Worm (Caenorhabditis elegans): ENCODE data around the gene B0546.5.

ce11 chrIV:3400941-3401340 lies 11.0 kb upstream of the B0546.5 start:
- TF ChIP-seq madf-3 (GFP tag; IDR thresholded peaks at IDR 0.05) (no peak), efl-1 (GFP tag; optimal IDR thresholded peaks at IDR 0.05) (no peak), nfya-1 (tag; optimal IDR thresholded peaks at IDR 0.05; ENCODE audit: borderline replicate concordance, insufficient read depth) (no peak), mxl-1 (tag; optimal IDR thresholded peaks at IDR 0.05) (no peak), hmg-20 (GFP tag; IDR thresholded peaks at IDR 0.05) (no peak), nhr-179 (tag; optimal IDR thresholded peaks at IDR 0.05) (no peak), dox-1 (GFP tag; IDR thresholded peaks at IDR 0.05) (no peak), madf-10 (tag; optimal IDR thresholded peaks at IDR 0.05) (no peak), akir-1 (GFP tag; optimal IDR thresholded peaks at IDR 0.05) (no peak), attf-3 (GFP tag; conservative IDR thresholded peaks at IDR 0.05) (no peak), unc-130 (GFP tag; optimal IDR thresholded peaks at IDR 0.05) (no peak), unc-62 (GFP tag; optimal IDR thresholded peaks at IDR 0.05) (no peak), hrde-1 (tag; optimal IDR thresholded peaks at IDR 0.05; ENCODE audit: borderline replicate concordance) (no peak), lsy-27 (tag; optimal IDR thresholded peaks at IDR 0.05; ENCODE audit: borderline replicate concordance, insufficient read depth) (no peak)
